Fruit fly (Drosophila melanogaster): ENCODE results near the gene wgn.

The wgn gene

dm6 chrX:18645720-18646213 is 11.1 kb upstream of the wgn start (continued):
- peak; percentile 47; the same call in 1 of the 3 replicates for TF ChIP-seq CG11695 (GFP tag; IDR thresholded peaks at IDR 0.05)
- TF ChIP-seq bigmax (GFP tag; optimal IDR thresholded peaks at IDR 0.05) = no peak
- peak; percentile 23 for TF ChIP-seq CG2202 (tag; optimal IDR thresholded peaks at IDR 0.05)
- TF ChIP-seq rib (GFP tag; IDR thresholded peaks at IDR 0.05) = peak; percentile 58; the same call in 1 of the 2 replicates
- peak; percentile 45 for TF ChIP-seq CG31365 (tag; optimal IDR thresholded peaks at IDR 0.05)
- peak; percentile 45 for TF ChIP-seq ewg (GFP tag; optimal IDR thresholded peaks at IDR 0.05)
- TF ChIP-seq grn (GFP tag; optimal IDR thresholded peaks at IDR 0.05) = peak; percentile 16
- TF ChIP-seq H2.0 (GFP tag; IDR thresholded peaks at IDR 0.05) = no peak
- peak; percentile 58 for TF ChIP-seq ATbp (GFP tag; optimal IDR thresholded peaks at IDR 0.05)
- peak; percentile 50 for TF ChIP-seq CG12659 (GFP tag; optimal IDR thresholded peaks at IDR 0.05)
- no peak for TF ChIP-seq D (optimal IDR thresholded peaks at IDR 0.05)
- TF ChIP-seq D (GFP tag; optimal IDR thresholded peaks at IDR 0.05) = peak; percentile 57
- no peak for TF ChIP-seq CG11560 (tag; IDR thresholded peaks at IDR 0.05)
- no peak for TF ChIP-seq CG14860 (GFP tag; IDR thresholded peaks at IDR 0.05; ENCODE audit: partially characterized antibody)
- TF ChIP-seq shn (GFP tag; optimal IDR thresholded peaks at IDR 0.05) = peak; percentile 7
- no peak for TF ChIP-seq Myb (GFP tag; optimal IDR thresholded peaks at IDR 0.05)
- TF ChIP-seq CG12104 (GFP tag; optimal IDR thresholded peaks at IDR 0.05) = peak; percentile 58
- peak; percentile 28 for TF ChIP-seq CG11723 (GFP tag; optimal IDR thresholded peaks at IDR 0.05)
- peak; percentile 57 for TF ChIP-seq D19A (tag; optimal IDR thresholded peaks at IDR 0.05)
- peak; percentile 39 for TF ChIP-seq CG4707 (GFP tag; optimal IDR thresholded peaks at IDR 0.05)
- peak; percentile 54 for TF ChIP-seq CG12769 (tag; optimal IDR thresholded peaks at IDR 0.05)
- TF ChIP-seq CG16863 (GFP tag; optimal IDR thresholded peaks at IDR 0.05) = peak; percentile 15
- no peak for TF ChIP-seq hkb (optimal IDR thresholded peaks at IDR 0.05)
- TF ChIP-seq hkb (GFP tag; IDR thresholded peaks at IDR 0.05) = peak; percentile 72
- peak; percentile 11 for TF ChIP-seq fu2 (GFP tag; optimal IDR thresholded peaks at IDR 0.05)
- peak in 1 of 2 experiments; percentile 44 for TF ChIP-seq crp (GFP tag; optimal IDR thresholded peaks at IDR 0.05)
- TF ChIP-seq CG14014 (GFP tag; IDR thresholded peaks at IDR 0.05) = peak; percentile 9; the same call in 1 of the 2 replicates
- peak; percentile 31 for TF ChIP-seq CG10565 (GFP tag; optimal IDR thresholded peaks at IDR 0.05)
- TF ChIP-seq CG17385 (GFP tag; optimal IDR thresholded peaks at IDR 0.05) = peak; percentile 53
- peak; percentile 71 for TF ChIP-seq Ssrp (tag; optimal IDR thresholded peaks at IDR 0.05)
- TF ChIP-seq CG30431 (GFP tag; optimal IDR thresholded peaks at IDR 0.05) = peak; percentile 53
- no peak for TF ChIP-seq CG13123 (GFP tag; optimal IDR thresholded peaks at IDR 0.05)
- TF ChIP-seq Hey (tag; optimal IDR thresholded peaks at IDR 0.05) = peak; percentile 49
- TF ChIP-seq Atf-2 (GFP tag; optimal IDR thresholded peaks at IDR 0.05) = peak; percentile 21
- TF ChIP-seq CG6689 (GFP tag; IDR thresholded peaks at IDR 0.05) = peak; percentile 65
- TF ChIP-seq dan (GFP tag; IDR thresholded peaks at IDR 0.05) = no peak
- TF ChIP-seq org-1 (GFP tag; optimal IDR thresholded peaks at IDR 0.05) = peak; percentile 65
- peak; percentile 55 for TF ChIP-seq Hmr (GFP tag; optimal IDR thresholded peaks at IDR 0.05)
- TF ChIP-seq trh (GFP tag; optimal IDR thresholded peaks at IDR 0.05) = no peak
- TF ChIP-seq ase (GFP tag; IDR thresholded peaks at IDR 0.05) = 0 out of 3 replicates have a peak, but pooled peaks have one; percentile 30
- TF ChIP-seq so (GFP tag; IDR thresholded peaks at IDR 0.05) = peak; percentile 61; the same call in 2 of the 3 replicates
- peak; percentile 30; the same call in 1 of the 2 replicates for TF ChIP-seq E2f2 (GFP tag; IDR thresholded peaks at IDR 0.05)
- TF ChIP-seq CG10267 (tag; optimal IDR thresholded peaks at IDR 0.05) = peak; percentile 62
- peak; percentile 45 for TF ChIP-seq CG5180 (GFP tag; optimal IDR thresholded peaks at IDR 0.05)
- TF ChIP-seq kni (GFP tag; optimal IDR thresholded peaks at IDR 0.05) = peak; percentile 6
- TF ChIP-seq Six4 (GFP tag; optimal IDR thresholded peaks at IDR 0.05) = peak; percentile 38
- TF ChIP-seq tin (GFP tag; optimal IDR thresholded peaks at IDR 0.05) = peak; percentile 49
- no peak for TF ChIP-seq CG13287 (GFP tag; IDR thresholded peaks at IDR 0.05; ENCODE audit: partially characterized antibody)
- no peak for TF ChIP-seq Dip2 (GFP tag; IDR thresholded peaks at IDR 0.05)
- no peak for TF ChIP-seq sc (optimal IDR thresholded peaks at IDR 0.05)
- TF ChIP-seq sc (GFP tag; optimal IDR thresholded peaks at IDR 0.05) = peak; percentile 27
